Fruit fly (Drosophila melanogaster): ENCODE results near the gene Tsp96F.

dm6 chr3R:25922534-25922933, 41.3 kb upstream of the Tsp96F start, which contains the start of gene CG14546:
- TF ChIP-seq Myc (optimal IDR thresholded peaks at IDR 0.05) (no peak), Sin3A (optimal IDR thresholded peaks at IDR 0.05) (no peak), psq (optimal IDR thresholded peaks at IDR 0.05) (no peak), ttk (optimal IDR thresholded peaks at IDR 0.05) (no peak), h (optimal IDR thresholded peaks at IDR 0.05) (no peak)
